Worm (Caenorhabditis elegans) whole organism, early embryonic: ENCODE data around the gene Y39B6A.69.

Experiments
- B0310.2 ChIP-seq: sonication (generic microtip); optimal IDR thresholded peaks from 2 replicates; lab custom pipeline; 2016; ENCODE audit warnings: mild to moderate bottlenecking, missing genetic modification characterization, missing compliant biosample characterization
- F13C5.2 ChIP-seq: sonication (generic microtip); optimal IDR thresholded peaks from 2 replicates; lab custom pipeline; 2017; ENCODE audit warnings: mild to moderate bottlenecking, missing genetic modification characterization, inconsistent platforms, missing compliant biosample characterization
- aly-1 ChIP-seq: sonication (generic microtip); optimal IDR thresholded peaks from 2 replicates; lab custom pipeline; 2016; ENCODE audit warnings: missing genetic modification characterization, missing compliant biosample characterization
- ama-1 ChIP-seq: fragments of 150-350 bp; optimal IDR thresholded peaks from 2 replicates; lab custom pipeline; 2014
- ceh-13 ChIP-seq: fragments of 200-800 bp; sonication (Bioruptor generic); optimal IDR thresholded peaks from 2 replicates; lab custom pipeline; 2018; ENCODE audit warnings: mild to moderate bottlenecking, missing genetic modification characterization, missing compliant biosample characterization
- ceh-36 ChIP-seq: sonication (generic microtip); optimal IDR thresholded peaks from 2 replicates; lab custom pipeline; 2016; ENCODE audit warnings: missing genetic modification characterization, inconsistent platforms, missing compliant biosample characterization
- ets-7 ChIP-seq: sonication (generic microtip); optimal IDR thresholded peaks from 2 replicates; lab custom pipeline; 2016; ENCODE audit warnings: missing genotype, missing genetic modification characterization, missing compliant biosample characterization
- flt-1 ChIP-seq: fragments of 200-800 bp; sonication (Bioruptor generic); IDR thresholded peaks from 2 replicates; pipeline ENCODE4 v1.3.6; 2022; ENCODE audit warnings: missing genetic modification characterization, missing compliant biosample characterization
- hmbx-1 ChIP-seq: sonication (generic microtip); optimal IDR thresholded peaks from 2 replicates; lab custom pipeline; 2016; ENCODE audit warnings: mild to moderate bottlenecking, missing genetic modification characterization, missing compliant biosample characterization
- hmg-4 ChIP-seq: fragments of 200-800 bp; sonication (Bioruptor generic); optimal IDR thresholded peaks from 2 replicates; lab custom pipeline; 2018; ENCODE audit warnings: mild to moderate bottlenecking, missing genetic modification characterization, missing compliant biosample characterization
- hnd-1 ChIP-seq: sonication (generic microtip); optimal IDR thresholded peaks from 2 replicates; lab custom pipeline; 2016; ENCODE audit warnings: missing genetic modification characterization, missing compliant biosample characterization
- pes-1 ChIP-seq: fragments of 200-800 bp; sonication (Bioruptor generic); IDR thresholded peaks from 2 replicates; pipeline ENCODE4 v1.3.6; 2022; ENCODE audit warnings: missing genetic modification reagents, missing genetic modification characterization, missing compliant biosample characterization
- scrt-1 ChIP-seq: fragments of 200-800 bp; sonication (Bioruptor generic); IDR thresholded peaks from 2 replicates; pipeline ENCODE4 v1.3.6; 2022; ENCODE audit warnings: missing genetic modification characterization, missing compliant biosample characterization
- sea-1 ChIP-seq: fragments of 200-800 bp; sonication (Bioruptor generic); conservative IDR thresholded peaks from 2 replicates; pipeline ENCODE4 v1.3.6; 2022; ENCODE audit warnings: missing genetic modification characterization, missing compliant biosample characterization
- tbx-11 ChIP-seq: fragments of 200-800 bp; sonication (Bioruptor generic); IDR thresholded peaks from 2 replicates; pipeline ENCODE4 v1.3.6; 2022; ENCODE audit warnings: missing genetic modification characterization, missing compliant biosample characterization
- tbx-37 ChIP-seq: fragments of 200-800 bp; sonication (Bioruptor generic); conservative IDR thresholded peaks from 2 replicates; pipeline ENCODE4 v1.3.6; 2022; ENCODE audit warnings: missing genetic modification reagents, missing genetic modification characterization, missing compliant biosample characterization
- tra-4 ChIP-seq: sonication (generic microtip); optimal IDR thresholded peaks from 2 replicates; lab custom pipeline; 2017; ENCODE audit warnings: missing genetic modification characterization, missing compliant biosample characterization

The Y39B6A.69 gene

ce11 chrV:19125253-19125652 lies 27.0 kb downstream of the Y39B6A.69 start:
- TF ChIP-seq hmbx-1 (tag; lab: Kevin White, UChicago) (no peak), B0310.2 (tag; lab: Kevin White, UChicago) (no peak), scrt-1 (GFP tag; lab: Robert Waterston, UW) (no peak), ceh-13 (GFP tag; lab: Kevin White, UChicago) (no peak), F13C5.2 (tag; lab: Kevin White, UChicago) (no peak), ceh-36 (tag; lab: Kevin White, UChicago) (no peak), hnd-1 (no peak), tbx-11 (GFP tag; lab: Robert Waterston, UW) (no peak), pes-1 (GFP tag; lab: Robert Waterston, UW) (no peak), flt-1 (GFP tag; lab: Robert Waterston, UW) (no peak), tbx-37 (no peak), tra-4 (no peak), ets-7 (tag; lab: Kevin White, UChicago) (no peak)

- no peak for TF ChIP-seq tbx-11 (GFP tag; lab: Robert Waterston, UW)
- TF ChIP-seq ets-7 (tag; lab: Kevin White, UChicago): no peak
- no peak for TF ChIP-seq aly-1 (tag; lab: Kevin White, UChicago)
- no peak for TF ChIP-seq ceh-13 (GFP tag; lab: Kevin White, UChicago)
- TF ChIP-seq tbx-37: no peak
- no peak for TF ChIP-seq ama-1 (lab: Kevin White, UChicago)
- TF ChIP-seq sea-1 (GFP tag; lab: Robert Waterston, UW): no peak
- TF ChIP-seq ceh-36 (tag; lab: Kevin White, UChicago): no peak
- TF ChIP-seq B0310.2 (tag; lab: Kevin White, UChicago): no peak
- TF ChIP-seq flt-1 (GFP tag; lab: Robert Waterston, UW): no peak
- TF ChIP-seq pes-1 (GFP tag; lab: Robert Waterston, UW): no peak
- no peak for TF ChIP-seq F13C5.2 (tag; lab: Kevin White, UChicago)
- no peak for TF ChIP-seq hnd-1
- no peak for TF ChIP-seq tra-4
- no peak for TF ChIP-seq hmg-4 (GFP tag; lab: Kevin White, UChicago)
- TF ChIP-seq scrt-1 (GFP tag; lab: Robert Waterston, UW): no peak
- no peak for TF ChIP-seq hmbx-1 (tag; lab: Kevin White, UChicago)
Measured at ce11 chrV:19124586-19124985, 27.6 kb downstream of the Y39B6A.69 start, which contains the start of gene bed-1. Gene bed-1 (minus strand): TSS chrV:19124922.

- no peak for TF ChIP-seq tbx-37
- TF ChIP-seq flt-1 (GFP tag; lab: Robert Waterston, UW): no peak
- TF ChIP-seq hnd-1: no peak
- no peak for TF ChIP-seq tbx-11 (GFP tag; lab: Robert Waterston, UW)
- TF ChIP-seq hmg-4 (GFP tag; lab: Kevin White, UChicago): no peak
- no peak for TF ChIP-seq aly-1 (tag; lab: Kevin White, UChicago)
- TF ChIP-seq sea-1 (GFP tag; lab: Robert Waterston, UW): no peak
- no peak for TF ChIP-seq tra-4
- TF ChIP-seq F13C5.2 (tag; lab: Kevin White, UChicago): no peak
Measured at ce11 chrV:19120743-19121642, 31.2 kb downstream of the Y39B6A.69 start.

ce11 chrV:19119260-19119659 lies 33.0 kb downstream of the Y39B6A.69 start, which contains the start of gene Y39B6A.13:
Gene Y39B6A.13 (minus strand): TSS chrV:19119425.
- TF ChIP-seq scrt-1 (GFP tag; lab: Robert Waterston, UW) (no peak), pes-1 (GFP tag; lab: Robert Waterston, UW) (no peak), hmbx-1 (tag; lab: Kevin White, UChicago) (no peak)

ce11 chrV:19118312-19118711 lies 33.9 kb downstream of the Y39B6A.69 start, which contains the start of gene pro-3:
Gene pro-3 (minus strand): TSS chrV:19118412.
- TF ChIP-seq ceh-36 (tag; lab: Kevin White, UChicago) (no peak), hmbx-1 (tag; lab: Kevin White, UChicago) (no peak), ceh-13 (GFP tag; lab: Kevin White, UChicago) (no peak), ets-7 (tag; lab: Kevin White, UChicago) (no peak), hmg-4 (GFP tag; lab: Kevin White, UChicago) (no peak), tbx-11 (GFP tag; lab: Robert Waterston, UW) (no peak), F13C5.2 (tag; lab: Kevin White, UChicago) (no peak), ama-1 (lab: Kevin White, UChicago) (no peak), tbx-37 (no peak), flt-1 (GFP tag; lab: Robert Waterston, UW) (no peak), hnd-1 (no peak)

ce11 chrV:19116872-19117372 lies 35.3 kb downstream of the Y39B6A.69 start:
- TF ChIP-seq scrt-1 (GFP tag; lab: Robert Waterston, UW): no peak
- no peak for TF ChIP-seq flt-1 (GFP tag; lab: Robert Waterston, UW)
- TF ChIP-seq ama-1 (lab: Kevin White, UChicago): no peak
- TF ChIP-seq tbx-37: no peak
- TF ChIP-seq hmbx-1 (tag; lab: Kevin White, UChicago): no peak
- TF ChIP-seq hnd-1: no peak
- no peak for TF ChIP-seq sea-1 (GFP tag; lab: Robert Waterston, UW)
- TF ChIP-seq F13C5.2 (tag; lab: Kevin White, UChicago): no peak
- no peak for TF ChIP-seq pes-1 (GFP tag; lab: Robert Waterston, UW)
- TF ChIP-seq ceh-36 (tag; lab: Kevin White, UChicago): no peak
- TF ChIP-seq hmg-4 (GFP tag; lab: Kevin White, UChicago): no peak
- TF ChIP-seq ceh-13 (GFP tag; lab: Kevin White, UChicago): no peak

ce11 chrV:19107065-19107464 lies 45.2 kb downstream of the Y39B6A.69 start:
- no peak for TF ChIP-seq tbx-37
- TF ChIP-seq hnd-1: no peak
- TF ChIP-seq hmg-4 (GFP tag; lab: Kevin White, UChicago): no peak
- TF ChIP-seq tra-4: no peak
- TF ChIP-seq B0310.2 (tag; lab: Kevin White, UChicago): no peak
- no peak for TF ChIP-seq ceh-13 (GFP tag; lab: Kevin White, UChicago)
- TF ChIP-seq tbx-11 (GFP tag; lab: Robert Waterston, UW): no peak
- TF ChIP-seq scrt-1 (GFP tag; lab: Robert Waterston, UW): no peak
- TF ChIP-seq F13C5.2 (tag; lab: Kevin White, UChicago): no peak
- no peak for TF ChIP-seq ceh-36 (tag; lab: Kevin White, UChicago)
- TF ChIP-seq flt-1 (GFP tag; lab: Robert Waterston, UW): no peak
- TF ChIP-seq ama-1 (lab: Kevin White, UChicago): no peak
- TF ChIP-seq sea-1 (GFP tag; lab: Robert Waterston, UW): no peak
- TF ChIP-seq hmbx-1 (tag; lab: Kevin White, UChicago): no peak
- no peak for TF ChIP-seq pes-1 (GFP tag; lab: Robert Waterston, UW)
- TF ChIP-seq ets-7 (tag; lab: Kevin White, UChicago): no peak
- no peak for TF ChIP-seq aly-1 (tag; lab: Kevin White, UChicago)
